Worm (Caenorhabditis elegans) whole organism, mixed stage, embryonic: ENCODE measurements around the gene Y41G9A.6.

Experiments used
- M03D4.4 ChIP-seq: sonication (generic microtip); optimal IDR thresholded peaks from 2 replicates; lab custom pipeline; 2017; ENCODE audit warnings: mild to moderate bottlenecking, missing genetic modification characterization, missing compliant biosample characterization
- bed-3 ChIP-seq: fragments of 200-800 bp; sonication (Bioruptor generic); optimal IDR thresholded peaks from 3 replicates; lab custom pipeline; 2018; ENCODE audit warnings: mild to moderate bottlenecking, missing genetic modification characterization, moderate library complexity, missing compliant biosample characterization
- blmp-1 ChIP-seq: fragments of 150-350 bp; optimal IDR thresholded peaks from 2 replicates; lab custom pipeline; 2014; ENCODE audit warnings: missing biosample characterization, missing genetic modification characterization
- ceh-39 ChIP-seq: fragments of 150-350 bp; optimal IDR thresholded peaks from 2 replicates; lab custom pipeline; 2014; ENCODE audit warnings: missing biosample characterization, missing genetic modification characterization
- ceh-43 ChIP-seq: fragments of 200-800 bp; sonication (Bioruptor generic); optimal IDR thresholded peaks from 2 replicates; lab custom pipeline; 2018; ENCODE audit warnings: mild to moderate bottlenecking, missing genetic modification characterization, moderate library complexity, missing compliant biosample characterization
- ceh-83 ChIP-seq: fragments of 200-800 bp; sonication (Bioruptor generic); optimal IDR thresholded peaks from 2 replicates; lab custom pipeline; 2018; ENCODE audit warnings: mild to moderate bottlenecking, missing genetic modification characterization, missing compliant biosample characterization
- ces-1 ChIP-seq: fragments of 150-350 bp; optimal IDR thresholded peaks from 2 replicates; lab custom pipeline; 2014; ENCODE audit warnings: missing biosample characterization, missing genetic modification reagents, missing genetic modification characterization
- cnd-1 ChIP-seq: fragments of 200-800 bp; sonication (Bioruptor generic); optimal IDR thresholded peaks from 2 replicates; lab custom pipeline; 2018; ENCODE audit warnings: mild to moderate bottlenecking, missing genetic modification characterization, missing compliant biosample characterization
- drap-1 ChIP-seq: fragments of 200-800 bp; sonication (Bioruptor generic); optimal IDR thresholded peaks from 3 replicates; lab custom pipeline; 2018; ENCODE audit warnings: mild to moderate bottlenecking, missing genetic modification characterization, missing compliant biosample characterization
- elt-1 ChIP-seq: sonication (generic microtip); optimal IDR thresholded peaks from 2 replicates; lab custom pipeline; 2017; ENCODE audit warnings: missing genetic modification characterization, mild to moderate bottlenecking, missing compliant biosample characterization, antibody characterized with exemption, moderate library complexity, borderline replicate concordance; ENCODE audit not compliant: insufficient read depth
- elt-3 ChIP-seq: fragments of 150-350 bp; optimal IDR thresholded peaks from 2 replicates; lab custom pipeline; 2014; ENCODE audit warnings: missing biosample characterization, missing genetic modification characterization
- flh-1 ChIP-seq: fragments of 200-800 bp; sonication (Bioruptor generic); optimal IDR thresholded peaks from 2 replicates; lab custom pipeline; 2018; ENCODE audit warnings: mild to moderate bottlenecking, missing genetic modification characterization, moderate library complexity, missing compliant biosample characterization
- ham-2 ChIP-seq: fragments of 200-800 bp; sonication (Bioruptor generic); optimal IDR thresholded peaks from 2 replicates; lab custom pipeline; 2018; ENCODE audit warnings: mild to moderate bottlenecking, missing genetic modification characterization, missing compliant biosample characterization
- hlh-1 ChIP-seq: fragments of 150-350 bp; optimal IDR thresholded peaks from 2 replicates; lab custom pipeline; 2014; ENCODE audit warnings: missing biosample characterization, missing genetic modification reagents, missing genetic modification characterization
- lin-13 ChIP-seq: fragments of 150-350 bp; optimal IDR thresholded peaks from 2 replicates; lab custom pipeline; 2014; ENCODE audit warnings: missing biosample characterization, missing genetic modification characterization
- lin-32 ChIP-seq: fragments of 200-800 bp; sonication (Bioruptor generic); optimal IDR thresholded peaks from 2 replicates; lab custom pipeline; 2018; ENCODE audit warnings: mild to moderate bottlenecking, missing genetic modification characterization, missing compliant biosample characterization
- lsy-2 ChIP-seq: fragments of 150-350 bp; optimal IDR thresholded peaks from 2 replicates; lab custom pipeline; 2014; ENCODE audit warnings: missing biosample characterization, missing genetic modification characterization
- mab-5 ChIP-seq: fragments of 150-350 bp; optimal IDR thresholded peaks from 2 replicates; lab custom pipeline; 2014; ENCODE audit warnings: missing biosample characterization, missing genetic modification characterization
- mep-1 ChIP-seq: fragments of 150-350 bp; optimal IDR thresholded peaks from 2 replicates; lab custom pipeline; 2017; ENCODE audit warnings: missing biosample characterization, missing genetic modification reagents, missing genetic modification characterization, inconsistent platforms
- mls-2 ChIP-seq: sonication (generic microtip); optimal IDR thresholded peaks from 2 replicates; lab custom pipeline; 2016; ENCODE audit warnings: mild to moderate bottlenecking, missing genetic modification characterization, moderate library complexity, missing compliant biosample characterization
- nhr-12 ChIP-seq: fragments of 150-350 bp; optimal IDR thresholded peaks from 2 replicates; lab custom pipeline; 2014; ENCODE audit warnings: missing biosample characterization, missing genetic modification characterization
- nhr-2 ChIP-seq: fragments of 150-350 bp; optimal IDR thresholded peaks from 2 replicates; lab custom pipeline; 2014; ENCODE audit warnings: missing biosample characterization, missing genetic modification characterization
- nhr-237 ChIP-seq: fragments of 150-350 bp; optimal IDR thresholded peaks from 2 replicates; lab custom pipeline; 2014; ENCODE audit warnings: missing biosample characterization, missing genetic modification characterization
- nhr-28 ChIP-seq: fragments of 150-350 bp; optimal IDR thresholded peaks from 2 replicates; lab custom pipeline; 2014; ENCODE audit warnings: missing biosample characterization, missing genetic modification characterization
- nhr-76 ChIP-seq: sonication (generic microtip); optimal IDR thresholded peaks from 2 replicates; lab custom pipeline; 2017; ENCODE audit warnings: missing biosample characterization, missing genetic modification characterization
- pha-4 ChIP-seq: fragments of 150-350 bp; optimal IDR thresholded peaks from 2 replicates; lab custom pipeline; 2018; ENCODE audit warnings: missing biosample characterization, missing genetic modification reagents, missing genetic modification characterization
- sem-2 ChIP-seq: fragments of 200-800 bp; sonication (Bioruptor generic); optimal IDR thresholded peaks from 2 replicates; lab custom pipeline; 2018; ENCODE audit warnings: mild to moderate bottlenecking, missing genetic modification characterization, missing compliant biosample characterization
- snpc-4 ChIP-seq: fragments of 150-350 bp; optimal IDR thresholded peaks from 2 replicates; lab custom pipeline; 2014; ENCODE audit warnings: missing biosample characterization, missing genetic modification characterization
- sptf-1 ChIP-seq: sonication (generic microtip); optimal IDR thresholded peaks from 2 replicates; lab custom pipeline; 2017; ENCODE audit warnings: mild to moderate bottlenecking, missing genetic modification characterization, moderate library complexity, missing compliant biosample characterization
- tbx-8 ChIP-seq: fragments of 200-800 bp; sonication (Bioruptor generic); optimal IDR thresholded peaks from 2 replicates; lab custom pipeline; 2018; ENCODE audit warnings: mild to moderate bottlenecking, missing genetic modification characterization, moderate library complexity, missing compliant biosample characterization
- unc-120 ChIP-seq: sonication (generic microtip); optimal IDR thresholded peaks from 2 replicates; lab custom pipeline; 2017; ENCODE audit warnings: missing genetic modification characterization, missing compliant biosample characterization; ENCODE audit not compliant: poor library complexity, severe bottlenecking
- unc-39 ChIP-seq: fragments of 150-350 bp; optimal IDR thresholded peaks from 2 replicates; lab custom pipeline; 2014; ENCODE audit warnings: missing biosample characterization, missing genetic modification characterization
- unc-62 ChIP-seq: fragments of 150-350 bp; optimal IDR thresholded peaks from 2 replicates; lab custom pipeline; 2014; ENCODE audit warnings: missing biosample characterization, missing genetic modification reagents, missing genetic modification characterization
- zip-8 ChIP-seq: fragments of 150-350 bp; optimal IDR thresholded peaks from 2 replicates; lab custom pipeline; 2014; ENCODE audit warnings: missing biosample characterization, missing genetic modification characterization
- ztf-11 ChIP-seq: fragments of 150-350 bp; optimal IDR thresholded peaks from 2 replicates; lab custom pipeline; 2014; ENCODE audit warnings: missing biosample characterization, missing genetic modification characterization

Gene Y41G9A.6

ce11 chrX:2996976-2997399, 6.6 kb downstream of the Y41G9A.6 start:
- TF ChIP-seq drap-1, result peak; percentile 91
- TF ChIP-seq nhr-28 (tag; lab: Kevin White, UChicago), result peak; percentile 53
- TF ChIP-seq mab-5 (tag; lab: Kevin White, UChicago), result peak; percentile 94
- no peak for TF ChIP-seq sem-2
- TF ChIP-seq M03D4.4 (tag; lab: Kevin White, UChicago), result peak; percentile 46
- no peak for TF ChIP-seq flh-1 (GFP tag; lab: Kevin White, UChicago)
- peak; percentile 99 for TF ChIP-seq ces-1 (GFP tag; lab: Kevin White, UChicago)
- TF ChIP-seq blmp-1, result no peak
- TF ChIP-seq tbx-8 (GFP tag; lab: Kevin White, UChicago), result no peak
- TF ChIP-seq lin-13 (tag; lab: Kevin White, UChicago), result peak; percentile 72
- peak; percentile 81 for TF ChIP-seq cnd-1
- TF ChIP-seq lsy-2 (tag; lab: Kevin White, UChicago), result peak; percentile 89
- TF ChIP-seq elt-3 (tag; lab: Kevin White, UChicago), result peak; percentile 91
- peak; percentile 58 for TF ChIP-seq nhr-2
- TF ChIP-seq elt-1 (tag; lab: Kevin White, UChicago), result peak; percentile 34
- peak; percentile 90 for TF ChIP-seq ztf-11 (tag; lab: Kevin White, UChicago)
- no peak for TF ChIP-seq lin-32 (GFP tag; lab: Kevin White, UChicago)
- TF ChIP-seq pha-4 (tag; lab: Kevin White, UChicago), result peak; percentile 97
- no peak for TF ChIP-seq snpc-4
- TF ChIP-seq mep-1 (tag; lab: Kevin White, UChicago), result peak; percentile 89
- peak; percentile 61 for TF ChIP-seq unc-39 (tag; lab: Kevin White, UChicago)
- TF ChIP-seq unc-62 (GFP tag; lab: Kevin White, UChicago), result peak; percentile 92
- TF ChIP-seq ham-2 (GFP tag; lab: Kevin White, UChicago), result no peak
- peak; percentile 41 for TF ChIP-seq nhr-12
- TF ChIP-seq mls-2 (tag; lab: Kevin White, UChicago), result no peak
- TF ChIP-seq zip-8 (tag; lab: Kevin White, UChicago), result peak; percentile 6
- peak; percentile 94 for TF ChIP-seq unc-120 (tag; lab: Kevin White, UChicago)
- TF ChIP-seq sptf-1 (tag; lab: Kevin White, UChicago), result peak; percentile 87
- peak; percentile 100 for TF ChIP-seq nhr-237 (tag; lab: Kevin White, UChicago)
- TF ChIP-seq ceh-83 (GFP tag; lab: Kevin White, UChicago), result peak; percentile 68
- TF ChIP-seq hlh-1, result peak; percentile 72
- TF ChIP-seq ceh-39 (tag; lab: Kevin White, UChicago), result peak; percentile 97
- TF ChIP-seq bed-3, result no peak
- TF ChIP-seq ceh-43 (GFP tag; lab: Kevin White, UChicago), result peak; percentile 32
- TF ChIP-seq nhr-76, result peak; percentile 60

- TF ChIP-seq nhr-2, result no peak
- TF ChIP-seq lsy-2 (tag; lab: Kevin White, UChicago), result no peak
- TF ChIP-seq nhr-76, result no peak
- TF ChIP-seq nhr-237 (tag; lab: Kevin White, UChicago), result no peak
- TF ChIP-seq flh-1 (GFP tag; lab: Kevin White, UChicago), result no peak
- TF ChIP-seq ceh-43 (GFP tag; lab: Kevin White, UChicago), result no peak
- TF ChIP-seq pha-4 (tag; lab: Kevin White, UChicago), result no peak
- TF ChIP-seq unc-39 (tag; lab: Kevin White, UChicago), result no peak
- no peak for TF ChIP-seq drap-1
These were observed 7.3 kb downstream of the Y41G9A.6 start for ce11 chrX:2996318-2996717.

- TF ChIP-seq unc-120 (tag; lab: Kevin White, UChicago), result no peak
- TF ChIP-seq mls-2 (tag; lab: Kevin White, UChicago), result no peak
- TF ChIP-seq unc-39 (tag; lab: Kevin White, UChicago), result no peak
- no peak for TF ChIP-seq ceh-39 (tag; lab: Kevin White, UChicago)
- no peak for TF ChIP-seq ceh-83 (GFP tag; lab: Kevin White, UChicago)
These were observed 13.5 kb downstream of the Y41G9A.6 start for ce11 chrX:2990145-2990544.

- TF ChIP-seq sptf-1 (tag; lab: Kevin White, UChicago) (no peak), ceh-39 (tag; lab: Kevin White, UChicago) (no peak), cnd-1 (no peak), mab-5 (tag; lab: Kevin White, UChicago) (no peak), nhr-2 (no peak), mep-1 (tag; lab: Kevin White, UChicago) (no peak), blmp-1 (no peak), zip-8 (tag; lab: Kevin White, UChicago) (no peak)
These were observed 19.6 kb downstream of the Y41G9A.6 start, which contains the start of gene osm-5 for ce11 chrX:2983996-2984395. TSS of gene osm-5 (plus strand) at chrX:2984263.
